Worm (Caenorhabditis elegans): Measurements from ENCODE around the gene sre-11.

Gene sre-11

DNA sequence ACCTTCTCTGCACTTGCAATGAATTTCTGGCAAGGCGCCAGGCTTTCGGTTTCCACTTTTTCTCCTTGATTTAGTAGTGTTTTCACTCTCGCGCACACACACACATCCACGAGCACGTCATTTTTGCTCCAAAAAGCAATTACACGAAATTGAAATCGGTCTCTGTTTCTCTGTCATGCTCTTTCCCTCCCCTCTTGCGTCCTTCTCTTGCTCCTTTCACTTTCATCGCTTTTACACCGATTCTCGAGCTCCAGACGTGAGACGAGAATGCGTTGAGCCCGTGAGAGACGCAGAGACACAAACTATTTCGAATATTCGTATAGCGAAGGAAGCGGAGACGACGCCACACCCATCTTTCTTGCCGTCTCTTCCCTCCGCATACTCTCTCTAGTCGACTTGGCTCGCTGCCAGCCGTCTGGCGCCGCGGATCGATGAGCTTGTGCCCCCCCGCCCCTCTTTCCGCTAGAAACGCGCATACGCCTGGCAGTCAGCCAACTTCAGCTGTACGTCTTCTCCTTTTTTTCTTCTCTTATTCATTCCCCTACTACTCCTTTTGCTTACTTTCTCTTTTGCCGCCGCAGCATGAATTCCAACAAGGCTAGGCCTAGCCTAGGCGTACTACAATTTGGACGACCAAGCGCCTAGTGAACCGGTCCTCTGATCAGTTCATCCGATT is 44.4 kb upstream of the sre-11 start (continued):
- no peak for TF ChIP-seq Y116A8C.19 (tag; optimal IDR thresholded peaks at IDR 0.05; ENCODE audit: borderline replicate concordance)
- peak; percentile 67 for TF ChIP-seq xbp-1 (tag; optimal IDR thresholded peaks at IDR 0.05)
- TF ChIP-seq tbx-2 (tag; optimal IDR thresholded peaks at IDR 0.05), result peak; percentile 93
- no peak for TF ChIP-seq mdl-1 (tag; optimal IDR thresholded peaks at IDR 0.05)
- TF ChIP-seq sup-37 (GFP tag; optimal IDR thresholded peaks at IDR 0.05), result no peak
- peak; percentile 24 for TF ChIP-seq lin-39 (tag; optimal IDR thresholded peaks at IDR 0.05)
- TF ChIP-seq unc-30 (tag; optimal IDR thresholded peaks at IDR 0.05), result no peak
- peak; percentile 3 for TF ChIP-seq fkh-4 (tag; optimal IDR thresholded peaks at IDR 0.05; ENCODE audit: borderline replicate concordance)
- no peak for TF ChIP-seq alr-1 (tag; optimal IDR thresholded peaks at IDR 0.05; ENCODE audit: borderline replicate concordance)
- TF ChIP-seq nhr-76 (tag; optimal IDR thresholded peaks at IDR 0.05), result no peak
- TF ChIP-seq hlh-4 (tag; optimal IDR thresholded peaks at IDR 0.05), result peak; percentile 19
- peak; percentile 52 for TF ChIP-seq zip-4 (GFP tag; optimal IDR thresholded peaks at IDR 0.05)
- TF ChIP-seq fos-1 (tag; optimal IDR thresholded peaks at IDR 0.05), result peak; percentile 75
- TF ChIP-seq fkh-8 (tag; optimal IDR thresholded peaks at IDR 0.05), result peak; percentile 99
- TF ChIP-seq nhr-84 (tag; optimal IDR thresholded peaks at IDR 0.05), result no peak
- peak; percentile 80 for TF ChIP-seq snu-23 (GFP tag; optimal IDR thresholded peaks at IDR 0.05)
- no peak for TF ChIP-seq C04F5.9 (tag; optimal IDR thresholded peaks at IDR 0.05)
- TF ChIP-seq ets-5 (GFP tag; IDR thresholded peaks at IDR 0.05), result no peak
- no peak for TF ChIP-seq lir-3 (tag; optimal IDR thresholded peaks at IDR 0.05; ENCODE audit: poor library complexity)
- no peak for TF ChIP-seq nhr-85 (tag)
- TF ChIP-seq jun-1 (tag; optimal IDR thresholded peaks at IDR 0.05), result peak; percentile 82
- TF ChIP-seq nhr-11 (tag; optimal IDR thresholded peaks at IDR 0.05), result peak; percentile 71
- peak; percentile 81 for TF ChIP-seq rnt-1 (tag; optimal IDR thresholded peaks at IDR 0.05)
- TF ChIP-seq dpl-1 (GFP tag; optimal IDR thresholded peaks at IDR 0.05), result peak; percentile 21 to 50 (median 47)
- no peak for TF ChIP-seq lin-15B (tag; optimal IDR thresholded peaks at IDR 0.05)
- TF ChIP-seq swsn-7 (tag; optimal IDR thresholded peaks at IDR 0.05), result peak; percentile 86
- TF ChIP-seq hlh-17 (GFP tag; optimal IDR thresholded peaks at IDR 0.05; ENCODE audit: borderline replicate concordance), result no peak
- TF ChIP-seq nhr-20 (tag; optimal IDR thresholded peaks at IDR 0.05), result peak; percentile 75
- TF ChIP-seq snpc-4 (tag; optimal IDR thresholded peaks at IDR 0.05), result peak; percentile 16
- TF ChIP-seq ceh-88 (GFP tag; IDR thresholded peaks at IDR 0.05), result peak; percentile 81
- TF ChIP-seq mab-9 (GFP tag; IDR thresholded peaks at IDR 0.05), result no peak
- TF ChIP-seq ceh-63 (GFP tag; optimal IDR thresholded peaks at IDR 0.05), result no peak
- TF ChIP-seq mep-1 (tag; optimal IDR thresholded peaks at IDR 0.05), result peak; percentile 70
- TF ChIP-seq egl-27 (tag; optimal IDR thresholded peaks at IDR 0.05), result peak in 1 of 2 experiments; percentile 89
- TF ChIP-seq nhr-237 (tag; optimal IDR thresholded peaks at IDR 0.05), result no peak

DNA sequence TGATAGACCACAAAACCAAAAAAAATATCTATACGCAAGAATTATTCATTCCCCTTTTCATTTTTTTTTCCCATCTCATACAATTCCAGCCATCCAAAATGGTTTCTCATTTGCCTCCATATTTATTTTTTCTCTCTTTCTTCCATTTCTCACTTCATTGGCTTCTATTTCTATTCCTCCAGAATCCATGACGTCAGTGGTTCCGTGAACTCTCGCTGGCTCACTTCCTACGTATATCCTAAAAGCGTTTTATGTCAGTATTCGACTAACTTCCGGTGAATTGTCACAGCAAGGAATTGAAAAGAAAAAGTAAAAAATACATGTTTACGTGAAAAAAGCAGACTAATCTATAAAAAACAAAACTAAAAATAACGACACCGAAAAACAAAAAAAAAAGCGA is 43.2 kb upstream of the sre-11 start:
- no peak for TF ChIP-seq grh-1 (GFP tag; IDR thresholded peaks at IDR 0.05)
- peak; percentile 15 for TF ChIP-seq dsc-1 (tag; optimal IDR thresholded peaks at IDR 0.05)
- TF ChIP-seq zag-1 (tag; optimal IDR thresholded peaks at IDR 0.05), result no peak
- TF ChIP-seq Y116A8C.19 (tag; optimal IDR thresholded peaks at IDR 0.05; ENCODE audit: borderline replicate concordance), result no peak
- no peak for TF ChIP-seq ces-1 (GFP tag; optimal IDR thresholded peaks at IDR 0.05)
- TF ChIP-seq pag-3 (tag; optimal IDR thresholded peaks at IDR 0.05; ENCODE audit: borderline replicate concordance, insufficient read depth), result no peak
- no peak for TF ChIP-seq fkh-4 (tag; optimal IDR thresholded peaks at IDR 0.05; ENCODE audit: borderline replicate concordance)
- TF ChIP-seq rnt-1 (tag; optimal IDR thresholded peaks at IDR 0.05), result no peak
- TF ChIP-seq lin-14 (GFP tag; optimal IDR thresholded peaks at IDR 0.05), result peak; percentile 75
- TF ChIP-seq nhr-47 (tag; optimal IDR thresholded peaks at IDR 0.05), result peak; percentile 30
- TF ChIP-seq lin-13 (GFP tag; optimal IDR thresholded peaks at IDR 0.05), result no peak
- TF ChIP-seq unc-86 (tag; optimal IDR thresholded peaks at IDR 0.05), result peak; percentile 55
- no peak for TF ChIP-seq lin-35 (GFP tag; optimal IDR thresholded peaks at IDR 0.05)
- TF ChIP-seq nhr-71 (tag; optimal IDR thresholded peaks at IDR 0.05), result peak; percentile 64
- no peak for TF ChIP-seq unc-130 (tag; optimal IDR thresholded peaks at IDR 0.05)
- TF ChIP-seq sox-4 (tag; optimal IDR thresholded peaks at IDR 0.05), result no peak
- TF ChIP-seq nhr-76 (tag; optimal IDR thresholded peaks at IDR 0.05), result no peak
- TF ChIP-seq elt-3 (tag; optimal IDR thresholded peaks at IDR 0.05), result no peak
- TF ChIP-seq efl-3 (GFP tag; optimal IDR thresholded peaks at IDR 0.05), result no peak
- no peak for TF ChIP-seq mep-1 (tag; optimal IDR thresholded peaks at IDR 0.05)
- TF ChIP-seq fkh-8 (tag; optimal IDR thresholded peaks at IDR 0.05), result peak; percentile 71
- TF ChIP-seq nhr-85 (tag), result no peak
- TF ChIP-seq tbx-2 (tag; optimal IDR thresholded peaks at IDR 0.05), result peak; percentile 13
